Fruit fly (Drosophila melanogaster) whole organism, wandering third instar larva: ENCODE data around the gene Ubc2.

Experiments used
- CrebA ChIP-seq: fragments of 200-800 bp; sonication (Bioruptor generic); optimal IDR thresholded peaks from 2 replicates; lab custom pipeline; 2016; ENCODE audit warnings: missing biosample characterization, mild to moderate bottlenecking, missing genetic modification characterization, borderline replicate concordance
- Dfd ChIP-seq: fragments of >200 bp; optimal IDR thresholded peaks from 2 replicates; lab custom pipeline; 2017; ENCODE audit warnings: missing biosample characterization, missing genetic modification characterization
- Hr78 ChIP-seq: fragments of >200 bp; optimal IDR thresholded peaks from 2 replicates; lab custom pipeline; 2017; ENCODE audit warnings: missing biosample characterization, missing genetic modification characterization
- Myc ChIP-seq: fragments of >200 bp; optimal IDR thresholded peaks from 2 replicates; lab custom pipeline; 2017
- brk ChIP-seq: fragments of 200-800 bp; sonication (Bioruptor generic); optimal IDR thresholded peaks from 2 replicates; lab custom pipeline; 2016; ENCODE audit warnings: missing biosample characterization, mild to moderate bottlenecking, missing genetic modification characterization
- dl ChIP-seq, 2 experiments: fragments of 175-275, 200-275 bp in 1 of 2; fragments of 200-275 bp in 1 of 2; sonication (Bioruptor generic); optimal IDR thresholded peaks; lab custom pipeline; 2018; ENCODE audit warnings: mild to moderate bottlenecking in 2 of 2, missing biosample characterization in 2 of 2, missing genetic modification characterization in 2 of 2, moderate library complexity in 2 of 2; ENCODE audit not compliant: partially characterized antibody in 2 of 2, insufficient read depth in 1 of 2
- dsf ChIP-seq: sonication (Bioruptor generic); optimal IDR thresholded peaks from 2 replicates; lab custom pipeline; 2016; ENCODE audit warnings: missing biosample characterization, missing genetic modification characterization, borderline replicate concordance
- pan ChIP-seq: fragments of >200 bp; optimal IDR thresholded peaks from 2 replicates; lab custom pipeline; 2017
- psq ChIP-seq: fragments of 200-800 bp; sonication (Bioruptor generic); optimal IDR thresholded peaks from 3 replicates; lab custom pipeline; 2017; ENCODE audit warnings: missing biosample characterization, mild to moderate bottlenecking, missing genetic modification characterization, moderate library complexity
- rgr ChIP-seq: fragments of 200-800 bp; sonication (Bioruptor generic); optimal IDR thresholded peaks from 3 replicates; lab custom pipeline; 2016; ENCODE audit warnings: missing biosample characterization, mild to moderate bottlenecking, missing genetic modification characterization
- usp ChIP-seq: fragments of >200 bp; optimal IDR thresholded peaks from 2 replicates; lab custom pipeline; 2017; ENCODE audit warnings: missing biosample characterization, missing genetic modification characterization

DNA sequence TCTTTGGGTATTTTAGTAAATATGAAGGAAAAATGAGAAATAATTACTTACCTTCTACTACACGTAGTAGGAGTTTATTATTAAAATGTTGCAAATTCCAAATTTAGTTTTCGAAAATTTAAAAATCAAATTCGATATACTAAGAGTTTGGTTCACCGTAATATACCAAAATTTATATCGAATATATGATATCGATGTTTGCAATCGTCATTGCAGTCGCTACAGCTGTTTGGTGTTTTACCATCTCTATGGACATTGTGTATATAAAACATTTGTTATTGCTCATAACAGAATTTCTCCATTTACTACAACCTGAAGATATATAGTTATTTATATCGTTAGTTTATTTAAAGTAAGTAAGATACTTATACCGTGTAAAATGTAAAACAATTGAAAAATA, 39.1 kb downstream of the Ubc2 start, which contains the start of gene CG6443:
- TF ChIP-seq Myc (lab: Kevin White, UChicago) (no peak), brk (GFP tag; lab: Kevin White, UChicago) (no peak), psq (GFP tag; lab: Kevin White, UChicago) (no peak), Dfd (no peak), Hr78 (GFP tag; lab: Kevin White, UChicago) (no peak), rgr (GFP tag; lab: Kevin White, UChicago) (no peak), dl (GFP tag; optimal IDR thresholded peaks at IDR 0.05; lab: Kevin White, UChicago; ENCODE audit: insufficient read depth in 1 of 2, partially characterized antibody in 2 of 2) (no peak), CrebA (GFP tag; lab: Kevin White, UChicago) (no peak), usp (GFP tag; lab: Kevin White, UChicago) (no peak), dsf (GFP tag; lab: Kevin White, UChicago) (no peak), pan (lab: Kevin White, UChicago) (no peak)
